Worm (Caenorhabditis elegans): ENCODE data around the gene R160.3.

R160.3 gene

ce11 chrX:4317095-4317494 is 49.0 kb downstream of the R160.3 start:
- TF ChIP-seq unc-42 (tag; optimal IDR thresholded peaks at IDR 0.05) (peak; percentile 36), sox-4 (tag; optimal IDR thresholded peaks at IDR 0.05) (no peak), pros-1 (tag; optimal IDR thresholded peaks at IDR 0.05) (no peak)
